Worm (Caenorhabditis elegans) whole organism, L1 larva: ENCODE results near the gene oig-2.

Source experiments
- C16A3.4 ChIP-seq: fragments of 150-350 bp; optimal IDR thresholded peaks from 2 replicates; lab custom pipeline; 2014; ENCODE audit warnings: missing biosample characterization, missing genetic modification characterization
- C34B4.2 ChIP-seq: sonication (generic microtip); optimal IDR thresholded peaks from 2 replicates; lab custom pipeline; 2017; ENCODE audit warnings: mild to moderate bottlenecking, missing genetic modification characterization, missing compliant biosample characterization
- aha-1 ChIP-seq: fragments of 150-350 bp; optimal IDR thresholded peaks from 2 replicates; lab custom pipeline; 2014; ENCODE audit warnings: missing biosample characterization, missing genetic modification characterization
- alr-1 ChIP-seq: fragments of 200-800 bp; sonication (Bioruptor generic); optimal IDR thresholded peaks from 2 replicates; lab custom pipeline; 2018; ENCODE audit warnings: borderline replicate concordance, mild to moderate bottlenecking, missing genetic modification characterization, missing compliant biosample characterization
- aly-2 ChIP-seq: fragments of 150-350 bp; optimal IDR thresholded peaks from 2 replicates; lab custom pipeline; 2014; ENCODE audit warnings: missing biosample characterization, missing genetic modification characterization
- blmp-1 ChIP-seq: fragments of 150-350 bp; optimal IDR thresholded peaks from 2 replicates; lab custom pipeline; 2014; ENCODE audit warnings: missing biosample characterization, missing genetic modification characterization
- ceh-8 ChIP-seq: fragments of 200-800 bp; sonication (Bioruptor generic); optimal IDR thresholded peaks from 2 replicates; lab custom pipeline; 2018; ENCODE audit warnings: mild to moderate bottlenecking, missing genetic modification characterization, moderate library complexity, missing compliant biosample characterization
- ceh-82 ChIP-seq, 3 experiments: fragments of 150-350 bp in 1 of 3; sonication (generic microtip) in 2 of 3; optimal IDR thresholded peaks; 2 replicates each; lab custom pipeline; 2014 to 2017; ENCODE audit warnings: missing biosample characterization in 3 of 3, missing genetic modification characterization in 3 of 3
- ceh-88 ChIP-seq: fragments of 200-800 bp; sonication (Bioruptor generic); IDR thresholded peaks from 2 replicates; pipeline ENCODE4 v1.3.6; 2022; ENCODE audit warnings: missing genetic modification characterization, missing compliant biosample characterization
- ceh-90 ChIP-seq: sonication (generic microtip); optimal IDR thresholded peaks from 2 replicates; lab custom pipeline; 2016; ENCODE audit warnings: missing genetic modification characterization, missing compliant biosample characterization
- dpl-1 ChIP-seq, 3 experiments: fragments of 150-350 bp in 2 of 3; sonication (generic microtip) in 1 of 3; optimal IDR thresholded peaks; 2 replicates each; lab custom pipeline; 2014 to 2017; ENCODE audit warnings: missing biosample characterization in 3 of 3, missing genetic modification characterization in 3 of 3, missing genetic modification reagents in 3 of 3
- dsc-1 ChIP-seq: sonication (generic microtip); optimal IDR thresholded peaks from 2 replicates; lab custom pipeline; 2016; ENCODE audit warnings: mild to moderate bottlenecking, missing genetic modification characterization, missing compliant biosample characterization
- efl-1 ChIP-seq, 4 experiments: fragments of 150-350 bp; optimal IDR thresholded peaks in 3 of 4; peaks in 1 of 4; 1 replicate in 1 of 4; 2 replicates in 3 of 4; lab custom pipeline; 2014; ENCODE audit warnings: missing biosample characterization in 2 of 4, missing genetic modification characterization in 2 of 4, missing genetic modification reagents in 2 of 4
- egl-13 ChIP-seq: sonication (generic microtip); optimal IDR thresholded peaks from 2 replicates; lab custom pipeline; 2016; ENCODE audit warnings: missing genotype, missing genetic modification reagents, missing genetic modification characterization, missing compliant biosample characterization
- elt-3 ChIP-seq, 6 experiments: fragments of 150-350 bp in 1 of 6; sonication (generic microtip); optimal IDR thresholded peaks; 2 replicates each; lab custom pipeline; 2017 to 2018; ENCODE audit warnings: missing biosample characterization in 6 of 6, missing genetic modification characterization in 6 of 6, inconsistent platforms in 1 of 6
- fkh-4 ChIP-seq: sonication (generic microtip); optimal IDR thresholded peaks from 2 replicates; lab custom pipeline; 2016; ENCODE audit warnings: missing compliant biosample characterization, missing genetic modification characterization, borderline replicate concordance
- grh-1 ChIP-seq: fragments of 200-800 bp; sonication (Bioruptor generic); IDR thresholded peaks from 2 replicates; pipeline ENCODE4 v1.3.6; 2022; ENCODE audit warnings: missing genetic modification reagents, missing genetic modification characterization, missing compliant biosample characterization
- hlh-4 ChIP-seq: sonication (generic microtip); optimal IDR thresholded peaks from 2 replicates; lab custom pipeline; 2016; ENCODE audit warnings: mild to moderate bottlenecking, missing genetic modification characterization, missing compliant biosample characterization
- jun-1 ChIP-seq: fragments of 150-350 bp; optimal IDR thresholded peaks from 2 replicates; lab custom pipeline; 2014; ENCODE audit warnings: missing biosample characterization, missing genetic modification reagents, missing genetic modification characterization
- lin-13 ChIP-seq: fragments of 150-350 bp; optimal IDR thresholded peaks from 2 replicates; lab custom pipeline; 2014; ENCODE audit warnings: missing biosample characterization, missing genetic modification reagents, missing genetic modification characterization
- lin-14 ChIP-seq: fragments of 200-800 bp; sonication (Bioruptor generic); optimal IDR thresholded peaks from 2 replicates; lab custom pipeline; 2018; ENCODE audit warnings: mild to moderate bottlenecking, missing genetic modification characterization, moderate library complexity, missing compliant biosample characterization
- lin-35 ChIP-seq, 2 experiments: fragments of 150-350 bp; optimal IDR thresholded peaks; 2 replicates each; lab custom pipeline; 2014; ENCODE audit warnings: missing biosample characterization in 2 of 2, missing genetic modification characterization in 2 of 2, missing genetic modification reagents in 2 of 2
- lsy-2 ChIP-seq, 2 experiments: fragments of 150-350 bp; optimal IDR thresholded peaks; 2 replicates each; lab custom pipeline; 2014; ENCODE audit warnings: missing biosample characterization in 2 of 2, missing genetic modification characterization in 2 of 2
- mab-9 ChIP-seq: fragments of 200-800 bp; sonication (Bioruptor generic); IDR thresholded peaks from 2 replicates; pipeline ENCODE4 v1.3.6; 2022; ENCODE audit warnings: missing genetic modification reagents, missing genetic modification characterization, missing compliant biosample characterization
- mdl-1 ChIP-seq, 2 experiments: fragments of 150-350 bp; optimal IDR thresholded peaks; 2 replicates each; lab custom pipeline; 2014 to 2017; ENCODE audit warnings: missing biosample characterization in 2 of 2, missing genetic modification characterization in 2 of 2, inconsistent platforms in 1 of 2
- nhr-20 ChIP-seq: sonication (generic microtip); optimal IDR thresholded peaks from 2 replicates; lab custom pipeline; 2016; ENCODE audit warnings: mild to moderate bottlenecking, missing genetic modification characterization, missing compliant biosample characterization
- nhr-28 ChIP-seq: fragments of 150-350 bp; optimal IDR thresholded peaks from 2 replicates; lab custom pipeline; 2014; ENCODE audit warnings: missing biosample characterization, missing genetic modification characterization
- nhr-47 ChIP-seq: sonication (generic microtip); optimal IDR thresholded peaks from 2 replicates; lab custom pipeline; 2016; ENCODE audit warnings: mild to moderate bottlenecking, missing genetic modification characterization, moderate library complexity, missing compliant biosample characterization
- nhr-71 ChIP-seq: sonication (generic microtip); optimal IDR thresholded peaks from 2 replicates; lab custom pipeline; 2016; ENCODE audit warnings: mild to moderate bottlenecking, missing genetic modification characterization, moderate library complexity, missing compliant biosample characterization
- nhr-85 ChIP-seq: sonication (generic microtip); peaks from one replicate; lab custom pipeline; 2016; ENCODE audit warnings: missing genetic modification characterization, inconsistent platforms, missing compliant biosample characterization
- nhr-90 ChIP-seq: sonication (generic microtip); optimal IDR thresholded peaks from 2 replicates; lab custom pipeline; 2016; ENCODE audit warnings: mild to moderate bottlenecking, missing genetic modification characterization, missing compliant biosample characterization; ENCODE audit not compliant: poor library complexity
- pqm-1 ChIP-seq: sonication (generic microtip); optimal IDR thresholded peaks from 3 replicates; lab custom pipeline; 2017; ENCODE audit warnings: missing biosample characterization, missing genetic modification characterization
- rnt-1 ChIP-seq: sonication (generic microtip); optimal IDR thresholded peaks from 2 replicates; lab custom pipeline; 2016; ENCODE audit warnings: mild to moderate bottlenecking, missing genetic modification characterization, moderate library complexity, missing compliant biosample characterization
- skn-1 ChIP-seq: fragments of 150-350 bp; optimal IDR thresholded peaks from 2 replicates; lab custom pipeline; 2014; ENCODE audit warnings: missing biosample characterization, missing genetic modification characterization
- snu-23 ChIP-seq: sonication (generic microtip); optimal IDR thresholded peaks from 2 replicates; lab custom pipeline; 2016; ENCODE audit warnings: missing genetic modification characterization, missing compliant biosample characterization
- swsn-7 ChIP-seq: sonication (generic microtip); optimal IDR thresholded peaks from 2 replicates; lab custom pipeline; 2016; ENCODE audit warnings: missing genetic modification characterization, missing compliant biosample characterization
- tbx-2 ChIP-seq: sonication (generic microtip); optimal IDR thresholded peaks from 2 replicates; lab custom pipeline; 2016; ENCODE audit warnings: missing genetic modification characterization, missing compliant biosample characterization
- unc-130 ChIP-seq: fragments of 150-350 bp; optimal IDR thresholded peaks from 2 replicates; lab custom pipeline; 2017; ENCODE audit warnings: missing biosample characterization, missing genetic modification characterization, inconsistent platforms
- unc-62 ChIP-seq: fragments of 150-350 bp; optimal IDR thresholded peaks from 2 replicates; lab custom pipeline; 2014; ENCODE audit warnings: missing biosample characterization, missing genetic modification reagents, missing genetic modification characterization
- xbp-1 ChIP-seq: sonication (generic microtip); optimal IDR thresholded peaks from 2 replicates; lab custom pipeline; 2016; ENCODE audit warnings: missing genetic modification characterization, missing compliant biosample characterization
- ztf-4 ChIP-seq: fragments of 150-350 bp; optimal IDR thresholded peaks from 2 replicates; lab custom pipeline; 2014; ENCODE audit warnings: missing biosample characterization, missing genetic modification characterization

The oig-2 gene

ce11 chrII:13030567-13031188 lies 22.7 kb upstream of the oig-2 start (continued):
- TF ChIP-seq nhr-90 (peak; percentile 25), ceh-82 (tag; optimal IDR thresholded peaks at IDR 0.05; lab: Kevin White, UChicago) (peak; percentile 18 to 47 (median 42)), nhr-28 (tag; lab: Kevin White, UChicago) (no peak), hlh-4 (no peak), lin-14 (GFP tag; lab: Kevin White, UChicago) (peak; percentile 90), nhr-85 (peak; percentile 84), ceh-88 (GFP tag; lab: Robert Waterston, UW) (no peak; the same call in 1 of the 2 replicates), grh-1 (no peak), elt-3 (tag; optimal IDR thresholded peaks at IDR 0.05; lab: Kevin White, UChicago) (peak in 2 of 6 experiments; percentile 39 to 47), lin-13 (GFP tag; lab: Kevin White, UChicago) (no peak), ceh-90 (tag; lab: Kevin White, UChicago) (no peak), mab-9 (GFP tag; lab: Robert Waterston, UW) (no peak), alr-1 (tag; lab: Kevin White, UChicago) (no peak), mdl-1 (tag; optimal IDR thresholded peaks at IDR 0.05; lab: Kevin White, UChicago) (peak in 1 of 2 experiments; percentile 60), rnt-1 (tag; lab: Kevin White, UChicago) (peak; percentile 25), nhr-71 (tag; lab: Kevin White, UChicago) (peak; percentile 65), skn-1 (tag; lab: Kevin White, UChicago) (peak; percentile 7), egl-13 (no peak), lsy-2 (tag; optimal IDR thresholded peaks at IDR 0.05; lab: Kevin White, UChicago) (peak; percentile 22 to 81), xbp-1 (tag; lab: Kevin White, UChicago) (peak; percentile 21), lin-35 (GFP tag; optimal IDR thresholded peaks at IDR 0.05; lab: Kevin White, UChicago) (peak; percentile 42 to 80), swsn-7 (tag; lab: Kevin White, UChicago) (peak; percentile 43), C34B4.2 (tag; lab: Kevin White, UChicago) (no peak), unc-130 (tag; lab: Kevin White, UChicago) (peak; percentile 60), snu-23 (GFP tag; lab: Kevin White, UChicago) (peak; percentile 79), blmp-1 (peak; percentile 67), efl-1 (optimal IDR thresholded peaks at IDR 0.05; lab: Kevin White, UChicago) (peak; percentile 73 to 81), efl-1 (GFP tag; optimal IDR thresholded peaks at IDR 0.05 in 1 of 2; lab: Kevin White, UChicago) (peak; percentile 81 to 97), aha-1 (tag; lab: Kevin White, UChicago) (no peak), aly-2 (tag; lab: Kevin White, UChicago) (peak; percentile 1), ceh-8 (GFP tag; lab: Kevin White, UChicago) (no peak), ztf-4 (tag; lab: Kevin White, UChicago) (peak; percentile 2), fkh-4 (no peak), dsc-1 (tag; lab: Kevin White, UChicago) (peak; percentile 13), pqm-1 (no peak), unc-62 (GFP tag; lab: Kevin White, UChicago) (no peak), dpl-1 (GFP tag; optimal IDR thresholded peaks at IDR 0.05; lab: Kevin White, UChicago) (peak; percentile 50 to 83 (median 60)), nhr-47 (tag; lab: Kevin White, UChicago) (peak; percentile 37), C16A3.4 (tag; lab: Kevin White, UChicago) (peak; percentile 47), nhr-20 (tag; lab: Kevin White, UChicago) (peak; percentile 69), jun-1 (peak; percentile 43), tbx-2 (tag; lab: Kevin White, UChicago) (peak; percentile 47)

- TF ChIP-seq lin-14 (GFP tag; lab: Kevin White, UChicago): peak; percentile 13
- no peak for TF ChIP-seq ceh-88 (GFP tag; lab: Robert Waterston, UW)
- TF ChIP-seq, all 84 proteins: peak for 1
These were observed 22.1 kb upstream of the oig-2 start for ce11 chrII:13030051-13030437.
